Fruit fly (Drosophila melanogaster) whole organism, prepupa: ENCODE data around the gene CG14537.
A peak's percentile ranks its signal among the peaks of the same experiment; 100 is the strongest.

Experiments
- Blimp-1 ChIP-seq: fragments of 200-800 bp; sonication (Bioruptor generic); optimal IDR thresholded peaks from 3 replicates; lab custom pipeline; 2017; ENCODE audit warnings: missing biosample characterization, missing genetic modification characterization, mild to moderate bottlenecking, moderate library complexity, missing genetic modification reagents
- CG10631 ChIP-seq: fragments of 200-800 bp; sonication (Bioruptor generic); optimal IDR thresholded peaks from 2 replicates; lab custom pipeline; 2016; ENCODE audit warnings: missing biosample characterization, missing genetic modification characterization
- CG10669 ChIP-seq: fragments of 200-800 bp; sonication (Bioruptor generic); optimal IDR thresholded peaks from 3 replicates; lab custom pipeline; 2018; ENCODE audit warnings: missing biosample characterization, mild to moderate bottlenecking, missing genetic modification characterization, moderate library complexity
- CG11762 ChIP-seq: fragments of 200-800 bp; sonication (Bioruptor generic); optimal IDR thresholded peaks from 3 replicates; lab custom pipeline; 2016; ENCODE audit warnings: missing biosample characterization, missing genetic modification characterization; ENCODE audit not compliant: insufficient read depth
- CG11902 ChIP-seq: fragments of 200-800 bp; sonication (Bioruptor generic); optimal IDR thresholded peaks from 3 replicates; lab custom pipeline; 2016; ENCODE audit warnings: missing biosample characterization, missing genetic modification characterization
- CG1621 ChIP-seq: fragments of 200-800 bp; sonication (Bioruptor generic); optimal IDR thresholded peaks from 3 replicates; lab custom pipeline; 2018; ENCODE audit warnings: missing biosample characterization, mild to moderate bottlenecking, missing genetic modification characterization
- CG16779 ChIP-seq: fragments of 200-800 bp; sonication (Bioruptor generic); optimal IDR thresholded peaks from 3 replicates; lab custom pipeline; 2017; ENCODE audit warnings: missing biosample characterization, mild to moderate bottlenecking, missing genetic modification characterization
- CG32006 ChIP-seq: fragments of 200-800 bp; sonication (Bioruptor generic); optimal IDR thresholded peaks from 3 replicates; lab custom pipeline; 2017; ENCODE audit warnings: missing biosample characterization, mild to moderate bottlenecking, missing genetic modification characterization
- CG34406 ChIP-seq: fragments of 200-800 bp; sonication (Bioruptor generic); optimal IDR thresholded peaks from 3 replicates; lab custom pipeline; 2016; ENCODE audit warnings: missing biosample characterization, missing genetic modification characterization
- CG3919 ChIP-seq: fragments of 200-800 bp; sonication (Bioruptor generic); optimal IDR thresholded peaks from 3 replicates; lab custom pipeline; 2016; ENCODE audit warnings: missing biosample characterization, missing genetic modification characterization
- CG4318 ChIP-seq: fragments of 200-800 bp; sonication (Bioruptor generic); optimal IDR thresholded peaks from 3 replicates; lab custom pipeline; 2017; ENCODE audit warnings: missing biosample characterization, mild to moderate bottlenecking, missing genetic modification characterization
- CG6163 ChIP-seq: fragments of 200-800 bp; sonication (Bioruptor generic); IDR thresholded peaks from 3 replicates; pipeline ENCODE4 v1.3.6; 2022; ENCODE audit warnings: missing biosample characterization, missing genetic modification characterization
- CG6276 ChIP-seq: fragments of 200-800 bp; sonication (Bioruptor generic); optimal IDR thresholded peaks from 2 replicates; lab custom pipeline; 2017; ENCODE audit warnings: missing biosample characterization, mild to moderate bottlenecking, missing genetic modification characterization
- CG6792 ChIP-seq: fragments of 200-800 bp; sonication (Bioruptor generic); optimal IDR thresholded peaks from 3 replicates; lab custom pipeline; 2016; ENCODE audit warnings: missing biosample characterization, missing genetic modification characterization
- CG7368 ChIP-seq: fragments of 200-800 bp; sonication (Bioruptor generic); optimal IDR thresholded peaks from 3 replicates; lab custom pipeline; 2016; ENCODE audit warnings: missing biosample characterization, missing genetic modification characterization
- CG8119 ChIP-seq: fragments of 200-800 bp; sonication (Bioruptor generic); IDR thresholded peaks from 3 replicates; pipeline ENCODE4 v1.3.6; 2022; ENCODE audit warnings: missing biosample characterization, missing genetic modification characterization
- CG8632 ChIP-seq: fragments of 200-800 bp; sonication (Bioruptor generic); optimal IDR thresholded peaks from 3 replicates; lab custom pipeline; 2016; ENCODE audit warnings: missing biosample characterization, missing genetic modification characterization
- CG9139 ChIP-seq: fragments of 200-800 bp; sonication (Bioruptor generic); optimal IDR thresholded peaks from 3 replicates; lab custom pipeline; 2017; ENCODE audit warnings: missing biosample characterization, mild to moderate bottlenecking, missing genetic modification characterization
- Eip75B ChIP-seq: fragments of 200-800 bp; sonication (Bioruptor generic); optimal IDR thresholded peaks from 3 replicates; lab custom pipeline; 2016; ENCODE audit warnings: missing biosample characterization, missing genetic modification characterization
- Eip78C ChIP-seq: fragments of 200-800 bp; sonication (Bioruptor generic); peaks from one replicate; lab custom pipeline; 2016; ENCODE audit warnings: missing biosample characterization, missing genetic modification characterization
- Eip93F ChIP-seq: fragments of 200-800 bp; sonication (Bioruptor generic); optimal IDR thresholded peaks from 2 replicates; lab custom pipeline; 2016; ENCODE audit warnings: missing biosample characterization, mild to moderate bottlenecking, missing genetic modification characterization
- Ets96B ChIP-seq: fragments of 200-800 bp; optimal IDR thresholded peaks from 2 replicates; lab custom pipeline; 2019; ENCODE audit warnings: missing biosample characterization, mild to moderate bottlenecking, missing genetic modification characterization, moderate library complexity
- Hr38 ChIP-seq: sonication (Bioruptor generic); optimal IDR thresholded peaks from 2 replicates; lab custom pipeline; 2016; ENCODE audit warnings: missing biosample characterization, missing genetic modification characterization
- Hr39 ChIP-seq: fragments of 200-800 bp; sonication (Bioruptor generic); optimal IDR thresholded peaks from 2 replicates; lab custom pipeline; 2016; ENCODE audit warnings: missing biosample characterization, missing genetic modification characterization
- Hr4 ChIP-seq: fragments of 200-800 bp; sonication (Bioruptor generic); optimal IDR thresholded peaks from 3 replicates; lab custom pipeline; 2016; ENCODE audit warnings: missing biosample characterization, missing genetic modification characterization
- Lpt ChIP-seq: fragments of 200-800 bp; sonication (Bioruptor generic); optimal IDR thresholded peaks from 3 replicates; lab custom pipeline; 2016; ENCODE audit warnings: missing biosample characterization, missing genetic modification characterization
- Met ChIP-seq: fragments of 200-800 bp; sonication (Bioruptor generic); optimal IDR thresholded peaks from 3 replicates; lab custom pipeline; 2016; ENCODE audit warnings: missing biosample characterization, missing genetic modification characterization
- OdsH ChIP-seq: fragments of 200-800 bp; sonication (Bioruptor generic); optimal IDR thresholded peaks from 3 replicates; lab custom pipeline; 2016; ENCODE audit warnings: missing biosample characterization, missing genetic modification characterization
- Sox102F ChIP-seq: fragments of 200-800 bp; sonication (Bioruptor generic); optimal IDR thresholded peaks from 2 replicates; lab custom pipeline; 2016; ENCODE audit warnings: missing biosample characterization, mild to moderate bottlenecking, missing genetic modification characterization
- Sox14 ChIP-seq: fragments of 200-800 bp; sonication (Bioruptor generic); optimal IDR thresholded peaks from 3 replicates; lab custom pipeline; 2016; ENCODE audit warnings: missing biosample characterization, missing genetic modification characterization
- Sox15 ChIP-seq: fragments of 200-800 bp; sonication (Bioruptor generic); optimal IDR thresholded peaks from 3 replicates; lab custom pipeline; 2016; ENCODE audit warnings: missing biosample characterization, missing genetic modification characterization
- acj6 ChIP-seq: fragments of 200-800 bp; sonication (Bioruptor generic); optimal IDR thresholded peaks from 3 replicates; lab custom pipeline; 2016; ENCODE audit warnings: missing biosample characterization, missing genetic modification characterization
- cyc ChIP-seq: fragments of 200-800 bp; sonication (Bioruptor generic); optimal IDR thresholded peaks from 3 replicates; lab custom pipeline; 2016; ENCODE audit warnings: missing biosample characterization, missing genetic modification characterization
- dsx ChIP-seq: fragments of 200-800 bp; optimal IDR thresholded peaks from 3 replicates; lab custom pipeline; 2019; ENCODE audit warnings: missing biosample characterization, mild to moderate bottlenecking, missing genetic modification characterization, moderate library complexity; ENCODE audit not compliant: poor library complexity, severe bottlenecking
- eg ChIP-seq: fragments of 200-800 bp; sonication (Bioruptor generic); IDR thresholded peaks from 3 replicates; pipeline ENCODE4 v1.3.6; 2022; ENCODE audit warnings: missing biosample characterization, missing genetic modification characterization
- fd59A ChIP-seq: fragments of 200-800 bp; sonication (Bioruptor generic); optimal IDR thresholded peaks from 2 replicates; lab custom pipeline; 2017; ENCODE audit warnings: missing biosample characterization, mild to moderate bottlenecking, missing genetic modification characterization, missing genetic modification reagents
- fd85E ChIP-seq: fragments of 200-800 bp; sonication (Bioruptor generic); optimal IDR thresholded peaks from 3 replicates; lab custom pipeline; 2016; ENCODE audit warnings: missing biosample characterization, missing genetic modification characterization
- fkh ChIP-seq: fragments of 200-800 bp; sonication (Bioruptor generic); optimal IDR thresholded peaks from 3 replicates; lab custom pipeline; 2017; ENCODE audit warnings: missing biosample characterization, mild to moderate bottlenecking, missing genetic modification characterization, moderate library complexity
- lz ChIP-seq: fragments of 200-800 bp; sonication (Bioruptor generic); optimal IDR thresholded peaks from 3 replicates; lab custom pipeline; 2016; ENCODE audit warnings: missing biosample characterization, missing genetic modification characterization
- net ChIP-seq: fragments of 200-800 bp; sonication (Bioruptor generic); optimal IDR thresholded peaks from 3 replicates; lab custom pipeline; 2016; ENCODE audit warnings: missing biosample characterization, missing genetic modification characterization
- salr ChIP-seq, 2 experiments: fragments of 200-800 bp; sonication (Bioruptor generic); optimal IDR thresholded peaks; 3 replicates each; lab custom pipeline; 2016 to 2018; ENCODE audit warnings: missing biosample characterization in 2 of 2, missing genetic modification characterization in 2 of 2, mild to moderate bottlenecking in 1 of 2
- spab ChIP-seq: fragments of 200-800 bp; sonication (Bioruptor generic); optimal IDR thresholded peaks from 2 replicates; lab custom pipeline; 2017; ENCODE audit warnings: missing biosample characterization, mild to moderate bottlenecking, missing genetic modification characterization, missing genetic modification reagents
- ss ChIP-seq, 2 experiments: fragments of 200-800 bp; sonication (Bioruptor generic); optimal IDR thresholded peaks; 2 replicates in 1 of 2; 3 replicates in 1 of 2; lab custom pipeline; 2017 to 2018; ENCODE audit warnings: mild to moderate bottlenecking in 2 of 2, missing biosample characterization in 2 of 2, missing genetic modification characterization in 2 of 2, moderate library complexity in 1 of 2
- topi ChIP-seq: fragments of 200-800 bp; sonication (Bioruptor generic); optimal IDR thresholded peaks from 3 replicates; lab custom pipeline; 2016; ENCODE audit warnings: missing biosample characterization, missing genetic modification characterization

The CG14537 gene

DNA sequence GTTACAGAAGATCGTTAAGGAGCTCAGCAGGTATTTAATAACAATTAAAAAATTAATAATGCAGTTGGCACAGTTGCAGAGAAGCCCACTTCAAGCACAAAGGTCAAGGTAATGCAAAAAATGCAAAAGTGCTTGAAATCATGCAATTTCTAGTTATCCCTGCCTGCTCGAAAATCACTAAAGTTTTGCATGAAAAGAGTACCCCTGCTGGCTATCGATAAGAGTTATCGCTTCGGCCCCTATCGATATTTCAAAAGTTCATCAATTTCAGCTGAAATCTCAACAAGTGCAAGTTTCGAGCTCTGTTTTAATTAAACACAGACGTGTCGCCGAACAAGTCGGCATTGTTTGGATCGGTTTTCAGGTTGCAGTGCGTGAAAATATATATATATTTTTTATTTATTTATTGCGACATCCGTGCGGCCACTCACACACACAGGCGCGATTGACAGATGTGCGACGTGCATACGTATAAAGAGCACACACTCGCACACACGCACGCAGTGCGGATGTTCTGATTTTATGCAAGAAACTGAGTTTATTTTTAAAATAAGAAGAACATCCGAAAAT, 18.9 kb upstream of the CG14537 start (continued):
- TF ChIP-seq Met (GFP tag; lab: Kevin White, UChicago) = peak; percentile 55
- TF ChIP-seq Hr39 (GFP tag; lab: Kevin White, UChicago) = peak; percentile 62
- TF ChIP-seq CG32006 (GFP tag; lab: Kevin White, UChicago) = no peak
- no peak for TF ChIP-seq CG4318 (GFP tag; lab: Kevin White, UChicago)
- TF ChIP-seq Eip93F (GFP tag; lab: Kevin White, UChicago) = peak; percentile 77
- peak; percentile 36 to 63 for TF ChIP-seq ss (GFP tag; optimal IDR thresholded peaks at IDR 0.05; lab: Kevin White, UChicago)
- TF ChIP-seq acj6 = peak; percentile 28
- TF ChIP-seq cyc (GFP tag; lab: Kevin White, UChicago) = peak; percentile 59
- no peak for TF ChIP-seq CG16779 (tag; lab: Kevin White, UChicago)
- TF ChIP-seq CG7368 (GFP tag; lab: Kevin White, UChicago) = no peak
- peak; percentile 11 for TF ChIP-seq Sox15 (GFP tag; lab: Kevin White, UChicago)
- TF ChIP-seq CG11902 (GFP tag; lab: Kevin White, UChicago) = peak; percentile 8
- TF ChIP-seq OdsH = peak; percentile 50
- TF ChIP-seq Hr38 (GFP tag; lab: Kevin White, UChicago) = no peak
- TF ChIP-seq CG6792 (GFP tag; lab: Kevin White, UChicago) = peak; percentile 29
- TF ChIP-seq CG34406 (GFP tag; lab: Kevin White, UChicago) = no peak
- peak; percentile 58 for TF ChIP-seq Hr4 (GFP tag; lab: Kevin White, UChicago)
- TF ChIP-seq CG10669 = peak; percentile 50
- TF ChIP-seq CG9139 = no peak
- TF ChIP-seq Eip78C (GFP tag; lab: Kevin White, UChicago) = peak; percentile 83
- TF ChIP-seq CG3919 (GFP tag; lab: Kevin White, UChicago) = peak; percentile 67
- TF ChIP-seq CG1621 (tag; lab: Kevin White, UChicago) = no peak
- peak; percentile 47 for TF ChIP-seq Sox14
- peak; percentile 10 for TF ChIP-seq Ets96B
- no peak for TF ChIP-seq CG11762 (GFP tag; lab: Kevin White, UChicago)

DNA sequence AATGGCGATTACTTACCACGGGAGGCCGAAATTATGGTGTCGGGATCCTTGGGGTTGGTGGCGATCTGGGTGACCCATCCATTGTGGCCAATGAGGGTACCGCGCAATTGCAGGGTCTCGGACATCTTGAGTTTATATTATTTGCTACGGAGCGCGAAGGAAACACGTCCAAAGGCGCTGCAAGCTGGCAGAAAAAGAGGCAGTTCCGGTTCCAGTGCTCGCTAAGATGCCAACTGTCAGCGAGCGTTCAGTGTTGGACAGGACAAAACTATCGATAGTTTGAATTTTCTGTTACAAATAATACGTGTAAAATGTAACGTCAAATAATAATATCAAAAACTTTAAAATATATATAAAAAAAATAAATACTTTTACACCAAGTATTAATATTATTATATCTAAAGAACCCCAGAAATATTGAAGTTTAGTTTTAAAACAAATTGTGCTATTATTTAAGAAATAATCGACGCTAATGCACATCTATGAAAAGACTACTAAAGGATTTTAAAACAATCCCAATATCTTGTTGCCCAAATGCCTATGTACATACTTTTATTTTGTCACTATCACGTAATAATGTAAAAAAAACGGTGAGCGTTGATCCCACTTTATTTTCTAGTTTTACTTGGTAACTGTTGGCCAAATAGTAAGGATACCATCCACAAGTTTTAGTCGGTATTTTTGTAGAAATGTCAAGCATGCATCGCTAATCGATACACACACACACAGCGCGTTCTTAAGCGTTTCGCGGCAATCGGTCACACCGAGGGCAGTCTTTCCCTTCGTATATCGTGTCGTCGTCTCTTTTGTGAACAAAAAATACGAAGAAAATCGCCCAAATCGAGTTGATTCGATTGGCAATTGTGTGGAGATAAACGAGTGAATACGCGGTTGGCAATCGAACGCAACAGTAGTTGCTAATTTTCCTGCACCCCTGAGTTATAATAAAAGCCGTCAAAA, 12.9 kb upstream of the CG14537 start, which contains the start of the genes Rack1 and mts:
Rack1 (minus strand) TSS at position 271 of the 960 bp plus-strand sequence.
mts (plus strand) TSS at position 606 of the 960 bp plus-strand sequence.
- TF ChIP-seq CG6276 (GFP tag; lab: Kevin White, UChicago) = peak; percentile 12
- peak; percentile 49 for TF ChIP-seq CG11902 (GFP tag; lab: Kevin White, UChicago)
- no peak for TF ChIP-seq Lpt
- TF ChIP-seq Eip93F (GFP tag; lab: Kevin White, UChicago) = no peak
- peak; percentile 65 for TF ChIP-seq CG8632
- TF ChIP-seq Sox15 (GFP tag; lab: Kevin White, UChicago) = peak; percentile 38
- peak; percentile 73 for TF ChIP-seq CG34406 (GFP tag; lab: Kevin White, UChicago)
- TF ChIP-seq fkh (GFP tag; lab: Kevin White, UChicago) = peak; percentile 57
- TF ChIP-seq CG10669 = peak; percentile 71
- TF ChIP-seq Hr39 (GFP tag; lab: Kevin White, UChicago) = peak; percentile 64
- TF ChIP-seq Sox102F (GFP tag; lab: Kevin White, UChicago) = peak; percentile 78
- TF ChIP-seq eg (GFP tag; lab: Robert Waterston, UW) = peak; percentile 79
- peak; percentile 35 for TF ChIP-seq spab (GFP tag; lab: Kevin White, UChicago)
- TF ChIP-seq CG9139 = peak; percentile 82
- TF ChIP-seq CG3919 (GFP tag; lab: Kevin White, UChicago) = peak; percentile 90
- TF ChIP-seq CG32006 (GFP tag; lab: Kevin White, UChicago) = no peak
- TF ChIP-seq Hr4 (GFP tag; lab: Kevin White, UChicago) = peak; percentile 43
- TF ChIP-seq Eip75B (GFP tag; lab: Kevin White, UChicago) = peak; percentile 71
- TF ChIP-seq CG8119 (GFP tag; lab: Robert Waterston, UW) = peak; percentile 34; the same call in 1 of the 3 replicates
- TF ChIP-seq net (GFP tag; lab: Kevin White, UChicago) = peak; percentile 84
- peak; percentile 31 for TF ChIP-seq dsx
- peak; percentile 47 for TF ChIP-seq CG11762 (GFP tag; lab: Kevin White, UChicago)
- TF ChIP-seq topi (GFP tag; lab: Kevin White, UChicago) = peak; percentile 79
- peak; percentile 86 for TF ChIP-seq CG6163 (GFP tag; lab: Robert Waterston, UW)
- no peak for TF ChIP-seq fd59A (GFP tag; lab: Kevin White, UChicago)
- TF ChIP-seq Sox14 = no peak
- TF ChIP-seq salr (GFP tag; optimal IDR thresholded peaks at IDR 0.05; lab: Kevin White, UChicago) = peak; percentile 36 to 83
- TF ChIP-seq lz (GFP tag; lab: Kevin White, UChicago) = peak; percentile 82
- TF ChIP-seq fd85E (GFP tag; lab: Kevin White, UChicago) = peak; percentile 72
- TF ChIP-seq OdsH = peak; percentile 68
- peak; percentile 59 for TF ChIP-seq Blimp-1 (GFP tag; lab: Kevin White, UChicago)
- TF ChIP-seq CG16779 (tag; lab: Kevin White, UChicago) = peak; percentile 73
- TF ChIP-seq CG10631 = peak; percentile 63
- peak; percentile 73 to 83 for TF ChIP-seq ss (GFP tag; optimal IDR thresholded peaks at IDR 0.05; lab: Kevin White, UChicago)
